Worm (Caenorhabditis elegans): ENCODE data around the gene mec-14.

The mec-14 gene

DNA sequence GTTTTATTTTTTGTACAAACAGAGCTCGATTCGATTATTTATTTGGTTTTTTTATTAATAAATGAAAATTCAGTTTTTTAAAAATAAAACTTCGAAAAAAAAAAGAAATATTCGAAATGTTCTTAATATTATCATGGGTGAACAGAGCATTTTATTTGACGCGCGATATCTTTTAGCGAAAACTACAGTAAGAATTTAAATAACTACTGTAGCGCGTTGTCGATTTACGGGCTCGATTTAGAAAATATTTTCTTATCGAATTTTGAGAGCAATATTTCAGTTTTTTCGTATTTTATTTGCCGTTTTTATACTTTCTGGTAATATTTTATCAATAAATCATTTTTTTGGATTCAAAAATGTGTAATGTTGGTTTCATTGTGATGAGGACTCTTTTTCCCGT lies 28.3 kb upstream of the mec-14 start:
- TF ChIP-seq hmg-1.1 (GFP tag; IDR thresholded peaks at IDR 0.05) (no peak), nhr-11 (tag; optimal IDR thresholded peaks at IDR 0.05) (no peak), lsy-2 (tag; optimal IDR thresholded peaks at IDR 0.05) (peak in 1 of 2 experiments; percentile 52), ceh-32 (tag; optimal IDR thresholded peaks at IDR 0.05; ENCODE audit: poor library complexity) (no peak), lim-7 (GFP tag; IDR thresholded peaks at IDR 0.05) (no peak), duxl-1 (tag; optimal IDR thresholded peaks at IDR 0.05; ENCODE audit: poor library complexity) (peak; percentile 16), zip-2 (tag; optimal IDR thresholded peaks at IDR 0.05) (no peak), R02D3.7 (tag; optimal IDR thresholded peaks at IDR 0.05) (peak; percentile 65), daf-16 (GFP tag; optimal IDR thresholded peaks at IDR 0.05) (no peak), daf-16 (tag; optimal IDR thresholded peaks at IDR 0.05) (peak; percentile 1), nhr-102 (tag; optimal IDR thresholded peaks at IDR 0.05) (peak; percentile 23), dmd-6 (GFP tag; IDR thresholded peaks at IDR 0.05) (no peak), hlh-11 (tag; optimal IDR thresholded peaks at IDR 0.05) (no peak)

DNA sequence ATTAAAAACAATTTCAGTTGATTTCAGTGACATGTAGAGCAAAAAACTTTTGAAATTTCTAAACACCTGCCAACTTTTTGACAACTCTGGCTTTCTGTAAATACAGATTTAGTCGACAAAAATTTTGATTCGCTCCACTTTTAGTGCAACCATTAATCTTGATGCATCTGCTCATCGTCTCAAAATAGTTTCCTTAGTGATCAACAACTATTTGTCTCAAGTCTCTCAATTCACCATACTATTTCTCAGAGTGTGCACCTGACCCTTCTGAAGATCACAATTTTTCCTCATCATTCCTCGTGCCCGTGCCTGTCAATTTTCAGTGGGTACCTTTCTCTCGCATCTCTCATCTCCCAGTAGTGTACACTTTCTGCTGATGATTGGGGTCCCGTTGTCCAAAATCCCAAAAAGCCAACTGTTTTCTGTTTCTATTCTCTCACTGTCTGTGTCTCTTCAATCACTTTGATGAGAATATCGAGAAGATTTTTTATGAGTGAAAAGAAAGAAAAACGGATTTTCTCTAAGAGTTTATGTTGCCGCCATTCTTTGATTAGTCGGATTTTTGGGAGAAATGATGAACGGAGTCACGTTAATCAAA lies 24.2 kb upstream of the mec-14 start:
- TF ChIP-seq lsy-2 (tag; optimal IDR thresholded peaks at IDR 0.05) (peak in 1 of 2 experiments; percentile 18), mdt-29 (GFP tag; IDR thresholded peaks at IDR 0.05) (no peak), mdl-1 (tag; optimal IDR thresholded peaks at IDR 0.05) (peak in 1 of 2 experiments; percentile 0), lin-1 (GFP tag; IDR thresholded peaks at IDR 0.05) (no peak), hlh-11 (tag; optimal IDR thresholded peaks at IDR 0.05) (peak; percentile 68), mep-1 (tag; optimal IDR thresholded peaks at IDR 0.05) (no peak), spr-3 (GFP tag; optimal IDR thresholded peaks at IDR 0.05) (no peak), dve-1 (tag; optimal IDR thresholded peaks at IDR 0.05; ENCODE audit: insufficient read depth) (no peak), nhr-28 (tag; optimal IDR thresholded peaks at IDR 0.05) (peak; percentile 5), nhr-10 (tag; optimal IDR thresholded peaks at IDR 0.05) (no peak), zip-11 (GFP tag; IDR thresholded peaks at IDR 0.05) (no peak), tag-97 (GFP tag; IDR thresholded peaks at IDR 0.05) (no peak), duxl-1 (tag; optimal IDR thresholded peaks at IDR 0.05; ENCODE audit: poor library complexity) (no peak), zip-2 (tag; optimal IDR thresholded peaks at IDR 0.05) (no peak), ces-1 (GFP tag; optimal IDR thresholded peaks at IDR 0.05) (no peak), daf-16 (GFP tag; optimal IDR thresholded peaks at IDR 0.05) (peak in 1 of 2 experiments; percentile 95), daf-16 (tag; optimal IDR thresholded peaks at IDR 0.05) (no peak), set-16 (GFP tag; IDR thresholded peaks at IDR 0.05) (no peak), skn-1 (tag; optimal IDR thresholded peaks at IDR 0.05) (no peak), zfp-3 (GFP tag; conservative IDR thresholded peaks at IDR 0.05) (no peak), mes-2 (tag; optimal IDR thresholded peaks at IDR 0.05; ENCODE audit: poor library complexity, severe bottlenecking) (no peak), nhr-11 (tag; optimal IDR thresholded peaks at IDR 0.05) (peak; percentile 82), D1046.2 (GFP tag; IDR thresholded peaks at IDR 0.05) (no peak), daf-19 (GFP tag; conservative IDR thresholded peaks at IDR 0.05) (no peak), ceh-32 (tag; optimal IDR thresholded peaks at IDR 0.05; ENCODE audit: poor library complexity) (no peak), egl-43 (GFP tag; IDR thresholded peaks at IDR 0.05) (no peak), F49E8.2 (tag; optimal IDR thresholded peaks at IDR 0.05; ENCODE audit: borderline replicate concordance) (no peak), F37D6.2 (tag; optimal IDR thresholded peaks at IDR 0.05) (no peak), Y5F2A.4 (GFP tag; optimal IDR thresholded peaks at IDR 0.05) (no peak), ceh-20 (GFP tag; IDR thresholded peaks at IDR 0.05) (0 out of 2 replicates have a peak, but pooled peaks have one; percentile 48), gei-8 (GFP tag; optimal IDR thresholded peaks at IDR 0.05) (no peak), nhr-76 (tag; optimal IDR thresholded peaks at IDR 0.05) (no peak), lim-7 (GFP tag; IDR thresholded peaks at IDR 0.05) (no peak), fkh-10 (GFP tag; optimal IDR thresholded peaks at IDR 0.05) (no peak), ZK337.2 (GFP tag; IDR thresholded peaks at IDR 0.05) (no peak), aha-1 (tag) (peak; percentile 84), ZK546.5 (tag; optimal IDR thresholded peaks at IDR 0.05) (no peak), snpc-4 (tag; optimal IDR thresholded peaks at IDR 0.05) (no peak), lin-39 (tag; optimal IDR thresholded peaks at IDR 0.05) (no peak), php-3 (GFP tag; IDR thresholded peaks at IDR 0.05) (no peak), nhr-6 (tag; optimal IDR thresholded peaks at IDR 0.05) (no peak), pqm-1 (tag; optimal IDR thresholded peaks at IDR 0.05) (no peak), ztf-7 (tag; optimal IDR thresholded peaks at IDR 0.05) (no peak), hif-1 (tag; optimal IDR thresholded peaks at IDR 0.05) (no peak)

All from whole organism, L4 larva.